5 fruit fly cellular contexts compared by ENCODE assay signal in genomic region chr2L:9539988-9540573, dm6.
TF ChIP-seq lines count a peak whose summit lies in the region.

TSS of gene CG17855 (plus strand) at chr2L:9540523.

- peak; percentile 38 to 87 for TF ChIP-seq CTCF in S2 (optimal IDR thresholded peaks at IDR 0.05; lab: Kevin White, UChicago)
- peak; percentile 95 for TF ChIP-seq CTCF in whole organism, embryonic (GFP tag; optimal IDR thresholded peaks at IDR 0.05; lab: Kevin White, UChicago)

TF ChIP-seq in whole organism, adult, 20 proteins besides CTCF, POLR2A, EP300 and RAD21:
- TF ChIP-seq Clk (GFP tag; optimal IDR thresholded peaks at IDR 0.05; lab: Kevin White, UChicago): no peak
- no peak for TF ChIP-seq CG7101 (tag; optimal IDR thresholded peaks at IDR 0.05; lab: Kevin White, UChicago)
- TF ChIP-seq Hr96 (GFP tag; optimal IDR thresholded peaks at IDR 0.05; lab: Kevin White, UChicago): no peak
- TF ChIP-seq bab1 (GFP tag; optimal IDR thresholded peaks at IDR 0.05; lab: Kevin White, UChicago): peak; percentile 40
- TF ChIP-seq cnc (optimal IDR thresholded peaks at IDR 0.05; lab: Kevin White, UChicago): no peak
- no peak for TF ChIP-seq CG11617 (GFP tag; optimal IDR thresholded peaks at IDR 0.05; lab: Kevin White, UChicago)
- peak; percentile 1 for TF ChIP-seq CG14711 (tag; optimal IDR thresholded peaks at IDR 0.05; lab: Kevin White, UChicago)

TF ChIP-seq in whole organism, embryonic, 481 proteins besides CTCF, POLR2A, EP300 and RAD21 (continues in another document):
- peak; percentile 56 for TF ChIP-seq gfzf (GFP tag; optimal IDR thresholded peaks at IDR 0.05; lab: Kevin White, UChicago)
- TF ChIP-seq CG12659 (GFP tag; optimal IDR thresholded peaks at IDR 0.05; lab: Kevin White, UChicago): peak; percentile 31
- no peak for TF ChIP-seq bbx (GFP tag; IDR thresholded peaks at IDR 0.05; lab: Robert Waterston, UW; ENCODE audit: partially characterized antibody)
- peak; percentile 30 for TF ChIP-seq CG9797 (GFP tag; optimal IDR thresholded peaks at IDR 0.05; lab: Kevin White, UChicago)
- TF ChIP-seq CG17359 (tag; optimal IDR thresholded peaks at IDR 0.05; lab: Kevin White, UChicago): peak; percentile 0
- no peak for TF ChIP-seq pan (optimal IDR thresholded peaks at IDR 0.05; lab: Kevin White, UChicago)
- no peak for TF ChIP-seq pan (GFP tag; optimal IDR thresholded peaks at IDR 0.05 in 1 of 2, IDR thresholded peaks at IDR 0.05 in 1 of 2)
- peak; percentile 39 for TF ChIP-seq pzg (GFP tag; optimal IDR thresholded peaks at IDR 0.05; lab: Kevin White, UChicago)
- peak; percentile 14 for TF ChIP-seq sens (GFP tag; lab: Kevin White, UChicago)
- TF ChIP-seq CG4328 (GFP tag; optimal IDR thresholded peaks at IDR 0.05; lab: Kevin White, UChicago): no peak
- TF ChIP-seq E2f2 (GFP tag; IDR thresholded peaks at IDR 0.05; lab: Robert Waterston, UW): peak; percentile 63
- TF ChIP-seq Dek (tag; optimal IDR thresholded peaks at IDR 0.05; lab: Kevin White, UChicago): peak; percentile 6
- no peak for TF ChIP-seq hth (optimal IDR thresholded peaks at IDR 0.05; lab: Kevin White, UChicago)
- peak; percentile 32; the same call in 1 of the 2 replicates for TF ChIP-seq Rfx (GFP tag; IDR thresholded peaks at IDR 0.05; lab: Robert Waterston, UW)
- no peak for TF ChIP-seq CG9609 (GFP tag; optimal IDR thresholded peaks at IDR 0.05; lab: Kevin White, UChicago)
- TF ChIP-seq BEAF-32 (GFP tag; optimal IDR thresholded peaks at IDR 0.05; lab: Kevin White, UChicago): peak; percentile 21
- TF ChIP-seq exex (tag; optimal IDR thresholded peaks at IDR 0.05; lab: Kevin White, UChicago): peak; percentile 15
- TF ChIP-seq Dp (GFP tag; optimal IDR thresholded peaks at IDR 0.05; lab: Kevin White, UChicago): peak; percentile 56
- peak; percentile 43 for TF ChIP-seq pita (GFP tag; optimal IDR thresholded peaks at IDR 0.05; lab: Kevin White, UChicago)
- no peak for TF ChIP-seq CG31388 (GFP tag; optimal IDR thresholded peaks at IDR 0.05; lab: Kevin White, UChicago)
- no peak for TF ChIP-seq H2.0 (GFP tag; IDR thresholded peaks at IDR 0.05; lab: Robert Waterston, UW)
- TF ChIP-seq GATAe (GFP tag; conservative IDR thresholded peaks at IDR 0.05; lab: Robert Waterston, UW): 0 out of 2 replicates have a peak, but pooled peaks have one; percentile 14
- no peak for TF ChIP-seq Camta (GFP tag; optimal IDR thresholded peaks at IDR 0.05; lab: Kevin White, UChicago)
- TF ChIP-seq Med (GFP tag; lab: Kevin White, UChicago): peak; percentile 69
- peak; percentile 81 for TF ChIP-seq Myb (GFP tag; optimal IDR thresholded peaks at IDR 0.05; lab: Kevin White, UChicago)
- no peak for TF ChIP-seq CG11696 (GFP tag; IDR thresholded peaks at IDR 0.05; lab: Robert Waterston, UW)
- peak; percentile 43 for TF ChIP-seq Dref (GFP tag; IDR thresholded peaks at IDR 0.05; lab: Robert Waterston, UW)
- TF ChIP-seq Ets97D (GFP tag; optimal IDR thresholded peaks at IDR 0.05; lab: Kevin White, UChicago): peak; percentile 15

TF ChIP-seq in whole organism, pupa, 21 proteins besides CTCF, POLR2A, EP300 and RAD21:
- no peak for TF ChIP-seq CG12605 (GFP tag; IDR thresholded peaks at IDR 0.05; lab: Robert Waterston, UW)
- TF ChIP-seq D1 (tag; optimal IDR thresholded peaks at IDR 0.05; lab: Kevin White, UChicago): peak; percentile 86

TF ChIP-seq in whole organism, wandering third instar larva, 38 proteins besides CTCF, POLR2A, EP300 and RAD21:
- no peak for TF ChIP-seq CrebA (GFP tag; optimal IDR thresholded peaks at IDR 0.05; lab: Kevin White, UChicago; ENCODE audit: borderline replicate concordance)
- TF ChIP-seq Vsx2 (GFP tag; optimal IDR thresholded peaks at IDR 0.05; lab: Kevin White, UChicago; ENCODE audit: partially characterized antibody): no peak
- TF ChIP-seq Jra (GFP tag; optimal IDR thresholded peaks at IDR 0.05; lab: Kevin White, UChicago): no peak
- no peak for TF ChIP-seq dsf (GFP tag; optimal IDR thresholded peaks at IDR 0.05; lab: Kevin White, UChicago; ENCODE audit: borderline replicate concordance)
- peak; percentile 36 for TF ChIP-seq fru (GFP tag; optimal IDR thresholded peaks at IDR 0.05; lab: Kevin White, UChicago)
- TF ChIP-seq sv (GFP tag; optimal IDR thresholded peaks at IDR 0.05; lab: Kevin White, UChicago): no peak
